Worm (Caenorhabditis elegans): Measurements from ENCODE around the gene C08B6.18.

Gene C08B6.18

ce11 chrV:10105412-10105811 lies 28.5 kb downstream of the C08B6.18 start, which contains the start of gene C08B6.2:
Gene C08B6.2 (plus strand): TSS chrV:10105712.
- TF ChIP-seq ref-2 (tag; optimal IDR thresholded peaks at IDR 0.05) (no peak), ceh-18 (tag; optimal IDR thresholded peaks at IDR 0.05) (no peak), ceh-34 (tag; optimal IDR thresholded peaks at IDR 0.05) (no peak), pag-3 (tag; optimal IDR thresholded peaks at IDR 0.05; ENCODE audit: borderline replicate concordance) (no peak), pqm-1 (tag; optimal IDR thresholded peaks at IDR 0.05) (no peak), ceh-31 (tag; optimal IDR thresholded peaks at IDR 0.05) (no peak), hlh-8 (tag; optimal IDR thresholded peaks at IDR 0.05) (no peak), ceh-48 (tag; optimal IDR thresholded peaks at IDR 0.05) (no peak), pha-2 (tag; optimal IDR thresholded peaks at IDR 0.05) (no peak), C08G9.2 (tag; optimal IDR thresholded peaks at IDR 0.05) (no peak), ceh-14 (tag; optimal IDR thresholded peaks at IDR 0.05) (no peak), odd-2 (tag; optimal IDR thresholded peaks at IDR 0.05) (no peak)

ce11 chrV:10104785-10105310 lies 29.1 kb downstream of the C08B6.18 start, which contains the start of gene ugt-17:
Gene ugt-17 (minus strand): TSS chrV:10104964.
- TF ChIP-seq elt-4 (tag; optimal IDR thresholded peaks at IDR 0.05), result no peak
- TF ChIP-seq ceh-34 (tag; optimal IDR thresholded peaks at IDR 0.05), result no peak
- no peak for TF ChIP-seq C38D4.7 (GFP tag; optimal IDR thresholded peaks at IDR 0.05)
- TF ChIP-seq pat-9 (tag; optimal IDR thresholded peaks at IDR 0.05), result no peak
- no peak for TF ChIP-seq odd-2 (tag; optimal IDR thresholded peaks at IDR 0.05)
- no peak for TF ChIP-seq unc-55 (GFP tag; optimal IDR thresholded peaks at IDR 0.05)
- no peak for TF ChIP-seq K02D7.2 (tag; optimal IDR thresholded peaks at IDR 0.05)
- no peak for TF ChIP-seq eyg-1 (tag; optimal IDR thresholded peaks at IDR 0.05)
- no peak for TF ChIP-seq hlh-13 (GFP tag; optimal IDR thresholded peaks at IDR 0.05)
- TF ChIP-seq fkh-10 (GFP tag; optimal IDR thresholded peaks at IDR 0.05), result no peak
- no peak for TF ChIP-seq pha-2 (tag; optimal IDR thresholded peaks at IDR 0.05)
- no peak for TF ChIP-seq zip-5 (tag; optimal IDR thresholded peaks at IDR 0.05)
- no peak for TF ChIP-seq ceh-45 (GFP tag; IDR thresholded peaks at IDR 0.05)
- no peak for TF ChIP-seq mec-3 (tag; optimal IDR thresholded peaks at IDR 0.05; ENCODE audit: borderline replicate concordance)
- TF ChIP-seq ceh-2 (tag; optimal IDR thresholded peaks at IDR 0.05), result no peak
- TF ChIP-seq ceh-48 (tag; optimal IDR thresholded peaks at IDR 0.05), result no peak
- no peak for TF ChIP-seq pha-4 (tag; optimal IDR thresholded peaks at IDR 0.05)
- TF ChIP-seq pros-1 (tag; optimal IDR thresholded peaks at IDR 0.05), result no peak
- no peak for TF ChIP-seq syd-9 (tag; optimal IDR thresholded peaks at IDR 0.05)

ce11 chrV:10103811-10104210 lies 30.1 kb downstream of the C08B6.18 start:
- TF ChIP-seq ceh-18 (tag; optimal IDR thresholded peaks at IDR 0.05) (no peak), mec-3 (tag; optimal IDR thresholded peaks at IDR 0.05; ENCODE audit: borderline replicate concordance) (no peak), fkh-10 (GFP tag; optimal IDR thresholded peaks at IDR 0.05) (no peak), eyg-1 (tag; optimal IDR thresholded peaks at IDR 0.05) (no peak), gmeb-2 (tag; optimal IDR thresholded peaks at IDR 0.05) (no peak), pax-1 (tag; optimal IDR thresholded peaks at IDR 0.05) (no peak), madf-2 (tag; optimal IDR thresholded peaks at IDR 0.05) (no peak), pros-1 (tag; optimal IDR thresholded peaks at IDR 0.05) (no peak), ahr-1 (tag; optimal IDR thresholded peaks at IDR 0.05) (no peak), K09A11.1 (tag; optimal IDR thresholded peaks at IDR 0.05; ENCODE audit: insufficient read depth) (no peak), dve-1 (tag; optimal IDR thresholded peaks at IDR 0.05) (no peak), sox-2 (GFP tag; IDR thresholded peaks at IDR 0.05) (no peak), ceh-45 (GFP tag; IDR thresholded peaks at IDR 0.05) (no peak), ceh-6 (GFP tag; optimal IDR thresholded peaks at IDR 0.05) (no peak), syd-9 (tag; optimal IDR thresholded peaks at IDR 0.05) (no peak), fkh-6 (tag; optimal IDR thresholded peaks at IDR 0.05) (no peak), Y22D7AL.16 (tag; optimal IDR thresholded peaks at IDR 0.05) (no peak), ttx-3 (tag; optimal IDR thresholded peaks at IDR 0.05) (no peak), K02D7.2 (tag; optimal IDR thresholded peaks at IDR 0.05) (no peak)
